Fruit fly (Drosophila melanogaster) whole organism, pupa: ENCODE measurements around the gene Hcs.

ENCODE experiments used
- CG10348 ChIP-seq: fragments of 200-800 bp; sonication (Bioruptor generic); IDR thresholded peaks from 2 replicates; pipeline ENCODE4 v1.3.6; 2022; ENCODE audit warnings: missing biosample characterization, missing genetic modification characterization
- CG13204 ChIP-seq: fragments of 200-800 bp; sonication (Bioruptor generic); optimal IDR thresholded peaks from 2 replicates; lab custom pipeline; 2018; ENCODE audit warnings: missing biosample characterization, mild to moderate bottlenecking, missing genetic modification characterization, moderate library complexity
- CG15710 ChIP-seq: fragments of 200-800 bp; sonication (Bioruptor generic); optimal IDR thresholded peaks from 2 replicates; lab custom pipeline; 2018; ENCODE audit warnings: missing biosample characterization, mild to moderate bottlenecking, missing genetic modification characterization, moderate library complexity
- CG17806 ChIP-seq: fragments of 200-800 bp; sonication (Bioruptor generic); optimal IDR thresholded peaks from 2 replicates; lab custom pipeline; 2018; ENCODE audit warnings: missing biosample characterization, mild to moderate bottlenecking, missing genetic modification characterization, moderate library complexity
- CG8301 ChIP-seq: fragments of 200-800 bp; sonication (Bioruptor generic); optimal IDR thresholded peaks from 2 replicates; lab custom pipeline; 2018; ENCODE audit warnings: missing biosample characterization, mild to moderate bottlenecking, missing genetic modification characterization
- EcR ChIP-seq: fragments of 200-800 bp; sonication (Bioruptor generic); optimal IDR thresholded peaks from 3 replicates; lab custom pipeline; 2019; ENCODE audit warnings: missing biosample characterization, missing genetic modification characterization, mild to moderate bottlenecking, moderate library complexity, missing genetic modification reagents
- Ets98B ChIP-seq: fragments of 200-800 bp; sonication (Bioruptor generic); IDR thresholded peaks from 2 replicates; pipeline ENCODE4 v1.3.6; 2022; ENCODE audit warnings: missing biosample characterization, missing genetic modification characterization
- Pif1A ChIP-seq: fragments of 200-800 bp; sonication (Bioruptor generic); optimal IDR thresholded peaks from 3 replicates; lab custom pipeline; 2016; ENCODE audit warnings: missing biosample characterization, missing genetic modification characterization
- Pif1B ChIP-seq: fragments of 200-800 bp; sonication (Bioruptor generic); optimal IDR thresholded peaks from 3 replicates; lab custom pipeline; 2016; ENCODE audit warnings: missing biosample characterization, missing genetic modification characterization
- fd96Ca ChIP-seq: fragments of 200-800 bp; sonication (Bioruptor generic); IDR thresholded peaks from 3 replicates; pipeline ENCODE4 v1.3.6; 2022; ENCODE audit warnings: missing biosample characterization, missing genetic modification characterization
- gl ChIP-seq: fragments of 200-800 bp; sonication (Bioruptor generic); optimal IDR thresholded peaks from 2 replicates; lab custom pipeline; 2018; ENCODE audit warnings: missing biosample characterization, mild to moderate bottlenecking, missing genetic modification characterization

DNA sequence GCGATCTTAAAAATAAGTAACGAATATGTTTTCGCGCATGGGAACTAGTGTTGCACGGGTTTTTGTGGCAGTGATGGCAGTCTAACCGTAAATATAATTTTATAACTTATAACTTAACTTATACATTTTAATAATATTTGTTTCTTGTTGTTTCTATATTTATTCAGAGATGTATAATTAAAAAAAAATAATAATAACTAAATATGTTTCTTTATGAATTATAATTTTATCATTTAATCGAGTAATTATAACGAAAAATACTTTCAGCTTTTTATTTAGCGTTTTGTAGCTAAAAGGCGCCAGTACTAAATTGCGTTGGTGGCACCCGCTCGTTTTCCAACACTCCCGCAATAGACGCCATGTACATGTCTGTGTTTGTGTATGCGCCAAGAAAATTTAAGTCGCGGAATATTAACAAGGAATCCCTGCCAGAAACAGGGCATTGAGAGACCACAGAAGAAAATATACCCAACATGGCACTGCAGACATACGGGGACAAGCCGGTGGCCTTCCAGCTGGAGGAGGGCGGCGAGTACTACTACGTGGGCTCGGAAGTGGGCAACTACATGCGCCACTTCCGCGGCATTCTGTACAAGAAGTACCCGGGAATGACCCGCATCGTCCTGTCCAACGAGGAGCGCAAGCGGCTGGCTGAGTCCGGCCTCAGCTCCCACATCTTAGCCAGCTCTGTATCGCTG, 4.0 kb upstream of the Hcs start, which contains the start of the genes mRpL44 and Snr1:
- TF ChIP-seq EcR (GFP tag; lab: Kevin White, UChicago) (no peak), gl (tag; lab: Kevin White, UChicago) (no peak), CG8301 (tag; lab: Kevin White, UChicago) (no peak), Pif1B (no peak), Pif1A (no peak), CG13204 (no peak), fd96Ca (GFP tag; lab: Robert Waterston, UW) (0 out of 3 replicates have a peak, but pooled peaks have one; percentile 49), CG15710 (tag; lab: Kevin White, UChicago) (peak; percentile 50), CG10348 (no peak), CG17806 (no peak), Ets98B (GFP tag; lab: Robert Waterston, UW) (no peak)
